Fruit fly (Drosophila melanogaster): ENCODE results near the gene CG14397.
A peak's percentile ranks its signal among the peaks of the same experiment; 100 is the strongest.

The CG14397 gene

DNA sequence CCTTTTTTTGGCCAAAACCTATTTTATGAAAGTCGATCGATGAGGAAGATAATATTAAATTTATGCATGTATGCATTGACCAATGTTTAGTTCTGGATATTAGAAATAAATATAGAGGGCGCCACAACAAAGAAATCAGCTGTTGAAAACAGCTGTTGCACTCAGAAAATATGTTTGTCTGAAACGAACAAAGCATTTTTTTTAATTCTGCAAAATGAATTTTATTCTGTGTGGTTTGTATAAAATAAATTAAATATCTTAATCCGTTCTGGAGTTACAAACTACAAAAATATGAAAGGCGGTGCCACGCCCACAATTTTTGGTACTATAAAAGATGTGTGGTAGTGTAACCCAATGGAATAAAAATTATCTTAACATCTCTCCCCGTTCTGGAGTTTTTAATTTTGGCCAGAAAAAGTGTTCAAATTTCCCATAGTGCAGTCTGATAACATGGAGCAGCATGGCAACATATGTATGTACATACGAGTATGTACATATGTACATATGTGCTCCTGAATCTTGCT lies 17.8 kb downstream of the CG14397 start (continued):
- TF ChIP-seq Rfx (GFP tag; IDR thresholded peaks at IDR 0.05) (no peak; the same call in 1 of the 2 replicates), CG4707 (GFP tag; optimal IDR thresholded peaks at IDR 0.05) (peak; percentile 83), HLH54F (GFP tag; optimal IDR thresholded peaks at IDR 0.05) (peak; percentile 5), scrt (GFP tag; optimal IDR thresholded peaks at IDR 0.05) (peak; percentile 12), CG15073 (GFP tag; optimal IDR thresholded peaks at IDR 0.05) (no peak), D (optimal IDR thresholded peaks at IDR 0.05) (no peak), D (GFP tag; optimal IDR thresholded peaks at IDR 0.05) (peak; percentile 60), Bteb2 (GFP tag; optimal IDR thresholded peaks at IDR 0.05) (peak; percentile 29), vfl (GFP tag; optimal IDR thresholded peaks at IDR 0.05) (peak; percentile 57), wdn (GFP tag; IDR thresholded peaks at IDR 0.05) (no peak), Usf (GFP tag; optimal IDR thresholded peaks at IDR 0.05) (peak; percentile 26), CG9727 (GFP tag; optimal IDR thresholded peaks at IDR 0.05) (peak; percentile 87), CG9817 (tag; optimal IDR thresholded peaks at IDR 0.05) (peak; percentile 21), tll (GFP tag; optimal IDR thresholded peaks at IDR 0.05) (peak in 1 of 2 experiments; percentile 26), Hr3 (GFP tag; optimal IDR thresholded peaks at IDR 0.05) (peak; percentile 56), Drgx (GFP tag; IDR thresholded peaks at IDR 0.05) (no peak), h (optimal IDR thresholded peaks at IDR 0.05) (no peak), bab2 (GFP tag; optimal IDR thresholded peaks at IDR 0.05) (peak; percentile 48), Dad (GFP tag; optimal IDR thresholded peaks at IDR 0.05) (peak; percentile 62), Dek (tag; optimal IDR thresholded peaks at IDR 0.05) (no peak), CG31224 (GFP tag; IDR thresholded peaks at IDR 0.05) (no peak), chif (GFP tag; optimal IDR thresholded peaks at IDR 0.05) (peak; percentile 16 to 72), CG6654 (GFP tag; optimal IDR thresholded peaks at IDR 0.05) (no peak), aop (GFP tag; IDR thresholded peaks at IDR 0.05) (no peak), CG33557 (GFP tag; optimal IDR thresholded peaks at IDR 0.05) (peak; percentile 56), CG4282 (GFP tag; optimal IDR thresholded peaks at IDR 0.05) (no peak), CG15696 (tag; optimal IDR thresholded peaks at IDR 0.05) (peak; percentile 55), CG18764 (GFP tag; optimal IDR thresholded peaks at IDR 0.05) (peak; percentile 16), CG10565 (GFP tag; optimal IDR thresholded peaks at IDR 0.05) (no peak), disco-r (GFP tag; optimal IDR thresholded peaks at IDR 0.05) (no peak), CG12236 (GFP tag; optimal IDR thresholded peaks at IDR 0.05) (peak; percentile 2), CG7556 (GFP tag; optimal IDR thresholded peaks at IDR 0.05) (peak; percentile 49), pan (optimal IDR thresholded peaks at IDR 0.05) (no peak), pan (GFP tag; optimal IDR thresholded peaks at IDR 0.05 in 1 of 2, IDR thresholded peaks at IDR 0.05 in 1 of 2) (peak in 1 of 2 experiments; percentile 27), row (GFP tag; IDR thresholded peaks at IDR 0.05) (peak; percentile 73), cad (GFP tag; optimal IDR thresholded peaks at IDR 0.05) (no peak), sug (tag; optimal IDR thresholded peaks at IDR 0.05) (peak; percentile 5), eve (GFP tag; optimal IDR thresholded peaks at IDR 0.05) (peak in 1 of 2 experiments; percentile 44), p53 (GFP tag; optimal IDR thresholded peaks at IDR 0.05) (no peak), Ssrp (tag; optimal IDR thresholded peaks at IDR 0.05) (peak; percentile 78), CG11085 (GFP tag; IDR thresholded peaks at IDR 0.05) (no peak), CG34422 (GFP tag; IDR thresholded peaks at IDR 0.05) (0 out of 3 replicates have a peak, but pooled peaks have one; percentile 13), pho (GFP tag; optimal IDR thresholded peaks at IDR 0.05) (no peak), Mrtf (GFP tag; IDR thresholded peaks at IDR 0.05) (no peak), HLH4C (GFP tag; IDR thresholded peaks at IDR 0.05; ENCODE audit: partially characterized antibody) (no peak), CG16815 (GFP tag; optimal IDR thresholded peaks at IDR 0.05) (peak; percentile 21), CG4617 (GFP tag; optimal IDR thresholded peaks at IDR 0.05; ENCODE audit: borderline replicate concordance) (no peak), ERR (GFP tag; optimal IDR thresholded peaks at IDR 0.05) (no peak), lab (GFP tag; optimal IDR thresholded peaks at IDR 0.05) (peak; percentile 45), CG11504 (tag; optimal IDR thresholded peaks at IDR 0.05) (peak; percentile 86), CrebB (tag; optimal IDR thresholded peaks at IDR 0.05) (no peak)

All from whole organism, embryonic.